Fruit fly (Drosophila melanogaster): ENCODE results near the gene S-Lap1.
A peak's percentile ranks its signal among the peaks of the same experiment; 100 is the strongest.

S-Lap1 gene

dm6 chr3L:8667809-8668593, 51.0 kb downstream of the S-Lap1 start (continued):
- TF ChIP-seq CG11723 (GFP tag; optimal IDR thresholded peaks at IDR 0.05) (peak; percentile 11), lab (GFP tag; optimal IDR thresholded peaks at IDR 0.05) (no peak), da (GFP tag; optimal IDR thresholded peaks at IDR 0.05) (no peak), CG8290 (GFP tag; optimal IDR thresholded peaks at IDR 0.05) (no peak), CG8290 (tag; optimal IDR thresholded peaks at IDR 0.05) (no peak), Meics (GFP tag; optimal IDR thresholded peaks at IDR 0.05) (no peak), CG13287 (GFP tag; IDR thresholded peaks at IDR 0.05; ENCODE audit: partially characterized antibody) (no peak), CG34422 (GFP tag; IDR thresholded peaks at IDR 0.05) (no peak), CG11456 (GFP tag; IDR thresholded peaks at IDR 0.05) (no peak), slou (GFP tag; optimal IDR thresholded peaks at IDR 0.05) (no peak), CG5245 (GFP tag; optimal IDR thresholded peaks at IDR 0.05) (no peak), CG9932 (GFP tag; IDR thresholded peaks at IDR 0.05) (no peak), lbe (GFP tag; optimal IDR thresholded peaks at IDR 0.05) (peak; percentile 87), CrebB (tag; optimal IDR thresholded peaks at IDR 0.05) (no peak), CG1832 (GFP tag; optimal IDR thresholded peaks at IDR 0.05) (no peak), CG2199 (GFP tag; IDR thresholded peaks at IDR 0.05) (no peak), wdn (GFP tag; IDR thresholded peaks at IDR 0.05) (no peak), CG32767 (GFP tag; IDR thresholded peaks at IDR 0.05) (0 out of 2 replicates have a peak, but pooled peaks have one; percentile 13), CG10366 (GFP tag; IDR thresholded peaks at IDR 0.05) (no peak), Dip2 (GFP tag; IDR thresholded peaks at IDR 0.05) (no peak), CG43689 (GFP tag; IDR thresholded peaks at IDR 0.05) (no peak), CG10274 (GFP tag; optimal IDR thresholded peaks at IDR 0.05) (no peak), Rfx (GFP tag; IDR thresholded peaks at IDR 0.05) (no peak), CG6689 (GFP tag; IDR thresholded peaks at IDR 0.05) (peak; percentile 47), br (optimal IDR thresholded peaks at IDR 0.05) (no peak), tio (GFP tag; optimal IDR thresholded peaks at IDR 0.05) (no peak), ATbp (GFP tag; optimal IDR thresholded peaks at IDR 0.05) (peak; percentile 22), emc (GFP tag; optimal IDR thresholded peaks at IDR 0.05) (no peak), CG17361 (GFP tag; IDR thresholded peaks at IDR 0.05) (peak; percentile 56; the same call in 2 of the 3 replicates), Gsc (GFP tag; IDR thresholded peaks at IDR 0.05) (no peak), crc (GFP tag; optimal IDR thresholded peaks at IDR 0.05) (no peak), gfzf (GFP tag; optimal IDR thresholded peaks at IDR 0.05) (no peak), nerfin-1 (tag; optimal IDR thresholded peaks at IDR 0.05) (no peak), CG9817 (tag; optimal IDR thresholded peaks at IDR 0.05) (no peak), CG14860 (GFP tag; IDR thresholded peaks at IDR 0.05; ENCODE audit: partially characterized antibody) (no peak), CG34224 (GFP tag; IDR thresholded peaks at IDR 0.05; ENCODE audit: partially characterized antibody) (no peak), croc (GFP tag; conservative IDR thresholded peaks at IDR 0.05) (0 out of 3 replicates have a peak, but pooled peaks have one; percentile 29), Opbp (GFP tag; IDR thresholded peaks at IDR 0.05; ENCODE audit: partially characterized antibody) (no peak), so (GFP tag; IDR thresholded peaks at IDR 0.05) (no peak), Adf1 (GFP tag; IDR thresholded peaks at IDR 0.05) (no peak), PHDP (tag; optimal IDR thresholded peaks at IDR 0.05) (peak; percentile 45), CG11247 (GFP tag; IDR thresholded peaks at IDR 0.05) (no peak), zfh1 (GFP tag; IDR thresholded peaks at IDR 0.05) (peak; percentile 62; the same call in 2 of the 3 replicates), danr (GFP tag; IDR thresholded peaks at IDR 0.05) (no peak), CG7357 (GFP tag; IDR thresholded peaks at IDR 0.05) (no peak), Hr51 (GFP tag; optimal IDR thresholded peaks at IDR 0.05) (peak in 1 of 2 experiments; percentile 46), CG4424 (GFP tag; optimal IDR thresholded peaks at IDR 0.05) (peak; percentile 41), HLH4C (GFP tag; IDR thresholded peaks at IDR 0.05; ENCODE audit: partially characterized antibody) (no peak), nerfin-2 (GFP tag; IDR thresholded peaks at IDR 0.05; ENCODE audit: partially characterized antibody) (no peak), CG1233 (GFP tag; optimal IDR thresholded peaks at IDR 0.05) (no peak)

All from whole organism, embryonic.